Fruit fly (Drosophila melanogaster) whole organism, embryonic: ENCODE data around the gene CG34427.

ENCODE experiments used
- CG12942 ChIP-seq: fragments of 200-800 bp; sonication (Bioruptor generic); optimal IDR thresholded peaks from 3 replicates; lab custom pipeline; 2016; ENCODE audit warnings: missing biosample characterization, missing genetic modification characterization
- CG14441 ChIP-seq: fragments of 200-800 bp; sonication (Bioruptor generic); IDR thresholded peaks from 2 replicates; pipeline ENCODE4 v1.3.6; 2022; ENCODE audit warnings: missing biosample characterization, missing genetic modification characterization
- CG17802 ChIP-seq: fragments of 200-800 bp; sonication (Bioruptor generic); optimal IDR thresholded peaks from 2 replicates; lab custom pipeline; 2018; ENCODE audit warnings: missing biosample characterization, mild to moderate bottlenecking, missing genetic modification characterization, moderate library complexity
- CG6175 ChIP-seq: fragments of 200-800 bp; sonication (Bioruptor generic); IDR thresholded peaks from 3 replicates; pipeline ENCODE4 v1.3.6; 2022; ENCODE audit warnings: missing biosample characterization, missing genetic modification characterization
- NC2α ChIP-seq: fragments of 200-800 bp; sonication (Bioruptor generic); optimal IDR thresholded peaks from 2 replicates; lab custom pipeline; 2016; ENCODE audit warnings: missing biosample characterization, missing genetic modification characterization
- Nf-YB ChIP-seq: fragments of 200-800 bp; sonication (Bioruptor generic); optimal IDR thresholded peaks from 3 replicates; lab custom pipeline; 2019; ENCODE audit warnings: missing biosample characterization, mild to moderate bottlenecking, missing genetic modification characterization, moderate library complexity
- cwo ChIP-seq: fragments of 200-800 bp; sonication (Bioruptor generic); optimal IDR thresholded peaks from 3 replicates; lab custom pipeline; 2017; ENCODE audit warnings: missing biosample characterization, missing genetic modification characterization, mild to moderate bottlenecking, moderate library complexity, missing genetic modification reagents
- ham ChIP-seq: fragments of 200-800 bp; sonication (Bioruptor generic); IDR thresholded peaks from 2 replicates; pipeline ENCODE4 v1.3.6; 2022; ENCODE audit warnings: missing biosample characterization, missing genetic modification characterization
- z ChIP-seq: fragments of 200-800 bp; sonication (Bioruptor generic); IDR thresholded peaks from 3 replicates; pipeline ENCODE4 v1.3.6; 2022; ENCODE audit warnings: missing biosample characterization, missing genetic modification characterization

- no peak for TF ChIP-seq CG6175 (GFP tag; lab: Robert Waterston, UW)
- TF ChIP-seq ham (GFP tag; lab: Robert Waterston, UW), result no peak
- no peak for TF ChIP-seq CG12942 (GFP tag; lab: Kevin White, UChicago)
- no peak for TF ChIP-seq NC2α (GFP tag; lab: Kevin White, UChicago)
- TF ChIP-seq CG17802, result no peak
- no peak for TF ChIP-seq z (GFP tag; lab: Robert Waterston, UW)
- no peak for TF ChIP-seq cwo (GFP tag; lab: Kevin White, UChicago)
- TF ChIP-seq CG14441 (GFP tag; lab: Robert Waterston, UW), result no peak
- no peak for TF ChIP-seq Nf-YB (GFP tag; lab: Kevin White, UChicago)
Measured at dm6 chr3L:8807113-8807651, 2.6 kb downstream of the CG34427 start, which contains the start of the genes CG13312 and CG32024.
